Worm (Caenorhabditis elegans): ENCODE data around the gene dhhc-8.

dhhc-8 gene

DNA sequence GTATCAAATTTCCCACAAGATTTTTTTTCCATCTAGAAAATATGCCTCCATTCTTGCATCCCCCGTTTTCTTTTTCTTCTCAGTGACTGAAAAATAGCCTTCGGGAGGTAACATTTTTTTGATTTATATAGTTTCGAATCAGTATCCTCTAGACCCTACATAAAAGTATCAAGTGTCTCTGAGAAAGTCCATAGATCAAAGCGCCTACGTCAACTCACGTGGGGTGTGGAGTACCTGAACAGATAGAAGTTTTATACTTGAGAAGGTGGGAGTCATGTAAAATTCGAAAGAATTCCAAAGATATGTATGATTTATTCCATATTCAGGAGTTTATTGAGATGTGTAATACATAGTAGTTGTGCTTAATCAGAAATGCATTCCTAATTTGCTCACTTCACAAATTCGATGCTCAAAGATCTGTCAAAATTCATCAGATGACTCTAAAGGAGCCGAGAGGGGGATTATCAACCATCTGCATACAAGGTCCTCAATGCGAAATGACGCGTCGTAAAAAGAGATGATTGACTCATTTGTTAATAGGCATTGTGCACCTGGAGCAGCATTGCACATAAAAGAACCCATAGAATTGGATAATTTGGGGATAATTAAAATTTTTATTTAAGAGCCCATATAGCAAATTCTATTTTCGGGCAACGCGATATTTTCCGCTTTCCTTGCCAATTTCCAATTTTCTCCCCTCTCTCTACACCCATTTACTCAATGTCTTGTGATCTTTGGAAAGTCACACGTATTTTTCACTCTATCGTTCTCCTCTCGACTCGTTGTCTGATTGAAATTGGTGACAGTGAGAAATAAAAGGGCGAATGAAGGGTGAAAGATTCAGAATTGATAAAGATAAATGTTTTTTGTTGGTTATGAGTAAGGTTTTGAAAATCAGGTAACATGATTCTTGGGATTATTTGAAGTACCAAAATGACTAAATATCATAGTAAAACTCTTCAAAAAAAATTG lies 42.9 kb upstream of the dhhc-8 start:
- TF ChIP-seq ceh-34 (tag; optimal IDR thresholded peaks at IDR 0.05) (no peak), sox-2 (GFP tag; IDR thresholded peaks at IDR 0.05) (peak; percentile 28; the same call in 1 of the 2 replicates), ceh-31 (tag; optimal IDR thresholded peaks at IDR 0.05) (peak; percentile 63), hlh-30 (tag; optimal IDR thresholded peaks at IDR 0.05; ENCODE audit: insufficient read depth) (peak; percentile 49), ceh-14 (tag; optimal IDR thresholded peaks at IDR 0.05) (peak; percentile 70), pax-1 (tag; optimal IDR thresholded peaks at IDR 0.05) (no peak), ref-2 (tag; optimal IDR thresholded peaks at IDR 0.05) (peak; percentile 31), unc-42 (tag; optimal IDR thresholded peaks at IDR 0.05) (peak; percentile 83), pha-2 (tag; optimal IDR thresholded peaks at IDR 0.05) (no peak), zip-5 (tag; optimal IDR thresholded peaks at IDR 0.05) (no peak), eyg-1 (tag; optimal IDR thresholded peaks at IDR 0.05) (no peak), syd-9 (tag; optimal IDR thresholded peaks at IDR 0.05) (no peak)

DNA sequence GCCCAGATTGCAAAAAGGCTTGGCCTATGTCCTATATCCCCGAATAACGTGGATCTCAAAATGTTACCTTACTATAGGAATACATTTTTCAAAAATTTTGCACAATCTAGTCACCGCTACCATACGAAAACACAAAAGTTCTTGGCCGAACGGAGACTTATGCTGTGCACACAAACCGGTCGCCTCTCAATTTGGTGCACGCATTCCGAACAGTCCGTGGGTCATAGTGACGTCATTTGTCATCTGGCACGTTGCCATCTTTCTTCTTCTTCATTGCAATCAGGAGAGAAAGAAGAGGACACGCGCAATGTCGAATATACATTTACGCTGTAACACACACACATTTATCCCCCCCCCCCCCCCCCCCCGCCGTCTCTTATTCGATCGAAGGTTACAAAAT lies 41.7 kb upstream of the dhhc-8 start:
- TF ChIP-seq che-1 (tag; optimal IDR thresholded peaks at IDR 0.05) (no peak), ref-2 (tag; optimal IDR thresholded peaks at IDR 0.05) (no peak), ceh-31 (tag; optimal IDR thresholded peaks at IDR 0.05) (no peak), ets-4 (tag; optimal IDR thresholded peaks at IDR 0.05) (no peak), tbx-2 (tag; optimal IDR thresholded peaks at IDR 0.05) (no peak), K09A11.1 (tag; optimal IDR thresholded peaks at IDR 0.05; ENCODE audit: insufficient read depth) (no peak), hlh-15 (tag; optimal IDR thresholded peaks at IDR 0.05) (no peak), Y22D7AL.16 (tag; optimal IDR thresholded peaks at IDR 0.05) (no peak)

DNA sequence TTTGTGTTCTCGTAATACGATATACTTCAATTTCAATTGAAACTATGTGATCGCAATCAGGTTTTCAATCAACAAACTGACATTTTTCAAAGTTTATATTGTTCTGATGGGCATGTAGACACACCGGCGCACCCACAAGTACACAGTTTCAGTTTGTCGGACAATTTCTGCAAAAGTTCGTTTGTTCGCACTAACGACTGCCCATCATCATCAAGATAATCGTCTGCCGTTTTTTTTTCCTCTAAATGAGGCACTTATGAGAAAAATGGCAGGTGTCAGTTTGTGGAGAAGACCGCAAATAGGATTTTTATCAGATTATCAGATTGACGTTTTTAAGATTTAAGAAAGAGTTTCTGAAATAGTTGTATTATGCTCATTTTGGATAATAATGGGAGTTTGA lies 40.6 kb upstream of the dhhc-8 start:
- TF ChIP-seq F13H6.1 (tag; optimal IDR thresholded peaks at IDR 0.05) (no peak), odd-2 (tag; optimal IDR thresholded peaks at IDR 0.05) (no peak)

DNA sequence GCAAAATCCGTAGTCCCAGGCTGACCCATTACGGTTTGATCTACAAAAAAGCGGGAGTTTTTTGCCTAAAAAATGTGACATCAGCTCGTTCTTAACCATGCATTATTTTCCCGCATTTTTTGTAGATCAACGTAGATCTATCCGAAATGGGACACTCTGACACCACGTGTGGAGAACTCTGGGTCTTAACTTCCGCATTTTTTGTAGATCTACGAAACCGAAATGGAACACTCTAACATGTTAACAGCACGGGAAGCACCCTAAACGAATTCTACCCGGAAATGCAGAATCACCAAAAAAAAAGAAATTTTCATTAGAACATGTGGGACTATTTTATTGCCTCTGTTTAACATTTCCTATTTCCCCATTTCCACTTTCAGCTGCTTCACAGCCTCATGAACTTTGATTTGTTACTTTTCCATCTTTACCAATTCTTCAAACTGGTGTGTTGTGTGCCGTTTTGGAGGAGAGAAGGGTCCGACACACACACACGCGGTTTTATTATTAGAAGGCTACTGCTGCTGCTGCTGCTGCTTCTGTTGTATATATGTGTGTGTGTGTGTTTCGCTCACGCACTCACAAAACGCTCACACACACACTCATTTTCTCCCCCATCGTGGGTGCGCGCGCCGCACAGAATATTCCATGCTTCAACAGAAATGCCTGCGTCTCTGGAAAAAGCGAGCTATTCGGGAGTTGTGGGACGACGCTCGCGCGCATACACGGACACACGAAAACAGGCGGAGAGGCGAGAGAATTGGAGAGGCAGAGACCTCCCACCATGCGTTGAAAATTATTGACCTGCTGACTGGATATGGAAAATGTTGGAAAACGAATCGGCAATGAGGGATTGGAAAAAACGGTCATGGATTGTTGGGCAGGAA lies 39.3 kb upstream of the dhhc-8 start:
- TF ChIP-seq ztf-16 (tag; optimal IDR thresholded peaks at IDR 0.05) (no peak), lin-11 (tag; optimal IDR thresholded peaks at IDR 0.05) (peak; percentile 4), Y22D7AL.16 (tag; optimal IDR thresholded peaks at IDR 0.05) (no peak), zip-5 (tag; optimal IDR thresholded peaks at IDR 0.05) (no peak), ceh-45 (GFP tag; IDR thresholded peaks at IDR 0.05) (no peak), madf-2 (tag; optimal IDR thresholded peaks at IDR 0.05) (no peak), ceh-48 (tag; optimal IDR thresholded peaks at IDR 0.05) (peak; percentile 65), ceh-30 (tag; optimal IDR thresholded peaks at IDR 0.05) (peak; percentile 37), ama-1 (optimal IDR thresholded peaks at IDR 0.05) (peak; percentile 56), ceh-19 (GFP tag; optimal IDR thresholded peaks at IDR 0.05) (peak; percentile 66), fkh-10 (GFP tag; optimal IDR thresholded peaks at IDR 0.05) (peak; percentile 63), fkh-6 (tag; optimal IDR thresholded peaks at IDR 0.05) (peak; percentile 38), elt-4 (tag; optimal IDR thresholded peaks at IDR 0.05) (no peak), hlh-6 (tag; optimal IDR thresholded peaks at IDR 0.05) (peak; percentile 75), ref-2 (tag; optimal IDR thresholded peaks at IDR 0.05) (peak; percentile 92), nhr-232 (tag; optimal IDR thresholded peaks at IDR 0.05) (no peak), hlh-13 (GFP tag; optimal IDR thresholded peaks at IDR 0.05) (no peak), ets-4 (tag; optimal IDR thresholded peaks at IDR 0.05) (peak; percentile 73), pag-3 (tag; optimal IDR thresholded peaks at IDR 0.05; ENCODE audit: borderline replicate concordance) (peak; percentile 61), pha-2 (tag; optimal IDR thresholded peaks at IDR 0.05) (peak; percentile 56), pat-9 (tag; optimal IDR thresholded peaks at IDR 0.05) (peak; percentile 55), unc-42 (tag; optimal IDR thresholded peaks at IDR 0.05) (peak; percentile 87), K09A11.1 (tag; optimal IDR thresholded peaks at IDR 0.05; ENCODE audit: insufficient read depth) (peak; percentile 23), nhr-11 (tag; optimal IDR thresholded peaks at IDR 0.05) (no peak), gmeb-2 (tag; optimal IDR thresholded peaks at IDR 0.05) (peak; percentile 1), F13H6.1 (tag; optimal IDR thresholded peaks at IDR 0.05) (peak; percentile 55), tbx-7 (tag; optimal IDR thresholded peaks at IDR 0.05) (no peak), rnt-1 (tag; optimal IDR thresholded peaks at IDR 0.05) (peak; percentile 82), syd-9 (tag; optimal IDR thresholded peaks at IDR 0.05) (peak; percentile 81), C38D4.7 (GFP tag; optimal IDR thresholded peaks at IDR 0.05) (no peak), hlh-15 (tag; optimal IDR thresholded peaks at IDR 0.05) (no peak), mec-3 (tag; optimal IDR thresholded peaks at IDR 0.05; ENCODE audit: borderline replicate concordance) (peak; percentile 41)
